Worm (Caenorhabditis elegans) whole organism, dauer: Measurements from ENCODE around the gene F23D12.4.

Experiments
- unc-62 ChIP-seq: sonication (generic microtip); optimal IDR thresholded peaks from 2 replicates; lab custom pipeline; 2017; ENCODE audit warnings: missing biosample characterization, missing genetic modification reagents, missing genetic modification characterization

Gene F23D12.4

DNA sequence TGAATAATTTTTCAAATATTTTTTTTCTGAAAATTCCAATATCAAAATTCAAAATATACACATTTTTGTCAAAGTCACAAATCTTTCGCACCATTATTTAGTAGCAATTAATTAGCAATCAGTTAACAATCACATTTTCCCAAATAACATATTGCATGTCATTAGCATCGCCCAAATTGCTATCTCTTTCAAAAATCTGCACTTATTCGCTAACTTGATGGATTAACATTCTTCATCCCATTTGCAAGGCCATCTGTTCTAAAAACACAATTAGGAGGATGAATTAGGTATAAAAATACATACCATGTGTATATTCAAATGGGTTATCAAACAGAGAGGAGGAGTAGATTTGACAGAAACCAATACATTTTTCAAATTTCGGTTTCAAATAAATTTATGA is 42.5 kb downstream of the F23D12.4 start:
- TF ChIP-seq unc-62 = no peak

DNA sequence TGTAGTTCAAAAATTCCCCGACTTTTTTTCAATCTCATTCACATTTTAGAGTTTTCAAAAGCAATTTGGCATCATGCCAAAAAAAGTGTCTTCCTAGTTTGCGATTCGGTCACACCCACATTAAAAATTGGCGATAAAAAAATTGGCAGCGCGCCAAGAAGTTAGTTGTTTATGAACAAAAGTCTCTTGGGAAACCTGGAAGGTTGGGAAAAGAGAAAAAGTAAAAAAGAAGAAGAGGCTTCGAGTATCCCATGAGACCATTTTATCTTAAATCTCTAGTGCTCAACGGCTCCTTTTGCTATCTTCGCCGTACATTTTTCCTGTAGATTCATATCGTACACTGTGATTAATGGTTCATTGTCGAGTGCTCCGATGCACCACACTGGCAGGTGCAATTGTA is 43.0 kb downstream of the F23D12.4 start:
- TF ChIP-seq unc-62 = no peak

DNA sequence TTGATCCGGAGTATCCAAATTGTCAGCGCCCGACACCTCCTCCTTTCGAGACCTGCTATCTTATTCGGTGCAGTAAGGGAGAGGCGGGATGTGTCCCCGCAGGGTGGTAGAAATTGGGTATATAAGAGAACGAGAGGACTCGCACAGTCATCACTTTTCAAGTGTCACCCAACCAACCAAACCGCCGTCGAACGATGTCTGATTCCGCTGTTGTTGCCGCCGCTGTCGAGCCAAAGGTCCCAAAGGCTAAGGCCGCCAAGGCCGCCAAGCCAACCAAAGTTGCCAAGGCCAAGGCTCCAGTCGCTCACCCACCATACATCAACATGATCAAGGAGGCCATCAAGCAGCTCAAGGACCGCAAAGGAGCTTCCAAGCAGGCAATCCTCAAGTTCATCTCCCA is 45.1 kb downstream of the F23D12.4 start, which contains the start of gene his-24:
Gene his-24 (plus strand): TSS at position 150 of the 400 bp plus-strand sequence.
- no peak for TF ChIP-seq unc-62

DNA sequence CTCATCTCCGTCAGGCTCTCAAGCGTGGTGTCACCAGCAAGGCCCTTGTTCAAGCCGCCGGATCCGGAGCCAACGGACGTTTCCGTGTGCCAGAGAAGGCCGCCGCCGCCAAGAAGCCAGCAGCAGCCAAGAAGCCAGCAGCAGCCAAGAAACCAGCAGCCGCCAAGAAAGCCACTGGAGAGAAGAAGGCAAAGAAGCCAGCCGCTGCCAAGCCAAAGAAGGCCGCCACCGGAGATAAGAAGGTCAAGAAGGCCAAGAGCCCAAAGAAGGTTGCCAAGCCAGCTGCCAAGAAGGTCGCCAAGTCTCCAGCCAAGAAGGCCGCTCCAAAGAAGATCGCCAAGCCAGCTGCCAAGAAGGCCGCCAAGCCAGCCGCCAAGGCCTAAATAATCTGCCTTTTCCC is 45.7 kb downstream of the F23D12.4 start:
- TF ChIP-seq unc-62 = no peak

DNA sequence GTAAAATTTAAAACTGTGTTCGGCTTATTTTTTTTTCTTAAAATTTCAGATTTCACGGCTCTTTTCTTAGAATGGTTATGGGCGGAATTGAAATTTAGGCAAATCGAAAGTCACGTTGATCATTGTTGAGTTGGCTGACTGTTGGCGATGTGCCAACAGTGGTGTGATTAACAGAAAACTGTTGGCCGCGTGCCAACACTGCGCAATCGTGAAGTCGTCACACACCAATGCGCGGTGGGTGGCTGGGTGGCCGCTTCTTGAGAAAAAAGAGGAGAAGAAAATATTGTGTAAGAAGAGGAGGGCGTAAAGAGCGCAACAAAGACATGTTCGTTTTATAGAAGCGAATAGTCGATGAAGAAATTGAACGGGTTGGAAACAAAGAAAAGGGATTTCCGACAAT is 46.3 kb downstream of the F23D12.4 start:
- TF ChIP-seq unc-62 = no peak

DNA sequence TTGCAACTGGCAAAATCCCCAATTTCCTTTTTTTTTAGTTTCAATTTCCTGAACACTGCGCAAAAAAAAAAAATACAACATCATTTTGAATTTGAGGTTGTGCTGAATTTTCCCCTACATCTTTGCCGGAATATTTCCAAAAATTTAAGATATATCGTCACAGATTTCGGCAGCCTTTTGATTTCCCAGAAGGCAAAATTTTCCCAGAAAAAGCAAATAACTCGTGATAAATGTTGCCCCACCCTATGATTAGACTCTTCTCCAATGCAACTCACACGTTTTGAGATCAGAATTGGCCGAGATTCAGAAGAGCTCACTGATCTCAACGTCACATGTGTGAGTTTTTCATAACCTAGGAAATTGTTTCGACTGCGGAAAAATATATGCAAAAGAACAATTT is 47.6 kb downstream of the F23D12.4 start:
- no peak for TF ChIP-seq unc-62

DNA sequence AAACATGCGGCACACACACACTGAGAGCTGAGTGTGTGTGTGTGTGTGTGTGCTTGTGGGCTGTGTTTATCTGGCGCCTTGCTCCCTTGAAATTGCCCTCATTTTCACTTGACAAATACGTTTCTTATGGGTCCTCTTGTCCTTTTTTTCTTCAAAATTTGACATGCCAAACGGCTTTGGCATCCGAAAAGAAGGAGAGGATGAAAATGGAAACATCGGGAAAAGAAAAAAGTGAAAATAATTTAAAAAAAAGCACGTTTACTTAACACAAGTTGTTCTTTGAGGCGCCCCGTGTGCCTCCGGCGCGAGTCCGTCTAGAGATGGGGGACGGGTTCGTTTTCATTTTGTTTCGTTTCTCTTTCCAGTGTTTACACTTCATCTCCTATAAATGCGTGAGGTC is 50.3 kb downstream of the F23D12.4 start:
- no peak for TF ChIP-seq unc-62

DNA sequence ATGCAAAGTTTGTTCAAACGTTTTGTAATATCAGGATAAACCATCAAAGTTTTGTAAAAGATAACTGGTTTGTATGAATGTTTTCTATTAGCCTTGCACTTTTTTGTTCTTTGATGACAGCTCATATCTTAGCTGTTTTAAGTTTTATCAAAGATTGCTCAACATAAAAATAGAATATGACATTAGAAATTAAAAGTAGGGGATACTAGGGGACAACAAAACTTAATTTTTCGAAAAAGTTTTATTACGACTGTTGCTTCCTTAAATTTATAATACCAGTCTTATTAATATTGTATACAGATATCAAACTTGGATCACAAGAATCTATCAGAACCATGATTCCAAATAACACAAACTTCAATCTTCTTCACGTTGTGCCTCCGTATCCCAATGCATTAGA is 51.0 kb downstream of the F23D12.4 start, which contains the start of gene ztf-14:
Gene ztf-14 (plus strand): TSS at position 301 of the 400 bp plus-strand sequence.
- TF ChIP-seq unc-62 = no peak
